Fruit fly (Drosophila melanogaster): ENCODE results near the gene CG12075.
A peak's percentile ranks its signal among the peaks of the same experiment; 100 is the strongest.

The CG12075 gene

dm6 chrX:8837892-8838373, at the start of gene CG12075:
Gene CG12075 (plus strand): TSS chrX:8838323.
- TF ChIP-seq OdsH (GFP tag; optimal IDR thresholded peaks at IDR 0.05) (no peak), ey (GFP tag; optimal IDR thresholded peaks at IDR 0.05) (no peak), CG9705 (GFP tag; optimal IDR thresholded peaks at IDR 0.05) (no peak), Myc (optimal IDR thresholded peaks at IDR 0.05) (peak; percentile 75), Rel (GFP tag; optimal IDR thresholded peaks at IDR 0.05) (no peak), Rel (tag; optimal IDR thresholded peaks at IDR 0.05) (peak; percentile 77)

dm6 chrX:8792927-8793326, 45.2 kb upstream of the CG12075 start:
- TF ChIP-seq Dfd (GFP tag; optimal IDR thresholded peaks at IDR 0.05) (peak; percentile 92), rgr (GFP tag; optimal IDR thresholded peaks at IDR 0.05) (no peak)

dm6 chrX:8795387-8796195, 42.5 kb upstream of the CG12075 start:
- TF ChIP-seq HLH106 (tag; optimal IDR thresholded peaks at IDR 0.05) (no peak), br (GFP tag; optimal IDR thresholded peaks at IDR 0.05) (no peak), usp (GFP tag; optimal IDR thresholded peaks at IDR 0.05) (no peak), brk (GFP tag; optimal IDR thresholded peaks at IDR 0.05) (no peak), Hr83 (GFP tag; optimal IDR thresholded peaks at IDR 0.05; ENCODE audit: poor library complexity, severe bottlenecking) (no peak), jim (GFP tag; optimal IDR thresholded peaks at IDR 0.05) (no peak), Dfd (GFP tag; optimal IDR thresholded peaks at IDR 0.05) (no peak), Hnf4 (GFP tag; optimal IDR thresholded peaks at IDR 0.05) (no peak), Sp1 (GFP tag; optimal IDR thresholded peaks at IDR 0.05) (no peak)

- TF ChIP-seq GATAd (GFP tag; optimal IDR thresholded peaks at IDR 0.05), result no peak
- TF ChIP-seq Mio (GFP tag; optimal IDR thresholded peaks at IDR 0.05), result no peak
- TF ChIP-seq Dif (GFP tag; optimal IDR thresholded peaks at IDR 0.05; ENCODE audit: partially characterized antibody), result no peak
- no peak for TF ChIP-seq Sp1 (GFP tag; optimal IDR thresholded peaks at IDR 0.05)
- TF ChIP-seq Hr78 (GFP tag; optimal IDR thresholded peaks at IDR 0.05), result no peak
- TF ChIP-seq woc (GFP tag; optimal IDR thresholded peaks at IDR 0.05), result no peak
- no peak for TF ChIP-seq Dfd (GFP tag; optimal IDR thresholded peaks at IDR 0.05)
- TF ChIP-seq jim (GFP tag; optimal IDR thresholded peaks at IDR 0.05), result no peak
- TF ChIP-seq foxo (GFP tag; optimal IDR thresholded peaks at IDR 0.05), result no peak
- no peak for TF ChIP-seq dsf (GFP tag; optimal IDR thresholded peaks at IDR 0.05; ENCODE audit: borderline replicate concordance)
- TF ChIP-seq psq (GFP tag; optimal IDR thresholded peaks at IDR 0.05), result no peak
- no peak for TF ChIP-seq ey (GFP tag; optimal IDR thresholded peaks at IDR 0.05)
- TF ChIP-seq Jra (GFP tag; optimal IDR thresholded peaks at IDR 0.05), result no peak
- TF ChIP-seq OdsH (GFP tag; optimal IDR thresholded peaks at IDR 0.05), result no peak
- TF ChIP-seq dmrt93B (GFP tag; optimal IDR thresholded peaks at IDR 0.05), result no peak
- no peak for TF ChIP-seq h (GFP tag; optimal IDR thresholded peaks at IDR 0.05)
- TF ChIP-seq Abd-B (GFP tag; optimal IDR thresholded peaks at IDR 0.05), result no peak
- TF ChIP-seq dl (GFP tag; optimal IDR thresholded peaks at IDR 0.05; ENCODE audit: insufficient read depth in 1 of 2, partially characterized antibody in 2 of 2), result no peak
- no peak for TF ChIP-seq Rel (GFP tag; optimal IDR thresholded peaks at IDR 0.05)
- no peak for TF ChIP-seq Rel (tag; optimal IDR thresholded peaks at IDR 0.05)
- no peak for TF ChIP-seq usp (GFP tag; optimal IDR thresholded peaks at IDR 0.05)
These were observed 39.8 kb upstream of the CG12075 start for dm6 chrX:8798330-8798729.

- peak; percentile 10 for TF ChIP-seq woc (GFP tag; optimal IDR thresholded peaks at IDR 0.05)
- peak; percentile 4 for TF ChIP-seq Hnf4 (GFP tag; optimal IDR thresholded peaks at IDR 0.05)
- TF ChIP-seq rgr (GFP tag; optimal IDR thresholded peaks at IDR 0.05), result peak; percentile 30
- TF ChIP-seq Sp1 (GFP tag; optimal IDR thresholded peaks at IDR 0.05), result peak; percentile 9
- TF ChIP-seq ey (GFP tag; optimal IDR thresholded peaks at IDR 0.05), result peak; percentile 47
- peak; percentile 13 for TF ChIP-seq OdsH (GFP tag; optimal IDR thresholded peaks at IDR 0.05)
- TF ChIP-seq dl (GFP tag; optimal IDR thresholded peaks at IDR 0.05; ENCODE audit: insufficient read depth in 1 of 2, partially characterized antibody in 2 of 2), result no peak
- peak; percentile 36 for TF ChIP-seq psq (GFP tag; optimal IDR thresholded peaks at IDR 0.05)
- TF ChIP-seq HLH106 (tag; optimal IDR thresholded peaks at IDR 0.05), result peak; percentile 52
- TF ChIP-seq Rel (GFP tag; optimal IDR thresholded peaks at IDR 0.05), result no peak
- TF ChIP-seq Rel (tag; optimal IDR thresholded peaks at IDR 0.05), result no peak
- peak; percentile 43 for TF ChIP-seq br (GFP tag; optimal IDR thresholded peaks at IDR 0.05)
- peak; percentile 27 for TF ChIP-seq h (GFP tag; optimal IDR thresholded peaks at IDR 0.05)
- peak in 1 of 2 experiments; percentile 39 for TF ChIP-seq foxo (GFP tag; optimal IDR thresholded peaks at IDR 0.05)
- TF ChIP-seq Mio (GFP tag; optimal IDR thresholded peaks at IDR 0.05), result no peak
- no peak for TF ChIP-seq jim (GFP tag; optimal IDR thresholded peaks at IDR 0.05)
- peak; percentile 20 for TF ChIP-seq dmrt93B (GFP tag; optimal IDR thresholded peaks at IDR 0.05)
- TF ChIP-seq fru (GFP tag; optimal IDR thresholded peaks at IDR 0.05), result peak; percentile 47
These were observed 37.8 kb upstream of the CG12075 start for dm6 chrX:8800235-8800771.
